Worm (Caenorhabditis elegans): Measurements from ENCODE around the gene lin-7.

Gene lin-7

DNA sequence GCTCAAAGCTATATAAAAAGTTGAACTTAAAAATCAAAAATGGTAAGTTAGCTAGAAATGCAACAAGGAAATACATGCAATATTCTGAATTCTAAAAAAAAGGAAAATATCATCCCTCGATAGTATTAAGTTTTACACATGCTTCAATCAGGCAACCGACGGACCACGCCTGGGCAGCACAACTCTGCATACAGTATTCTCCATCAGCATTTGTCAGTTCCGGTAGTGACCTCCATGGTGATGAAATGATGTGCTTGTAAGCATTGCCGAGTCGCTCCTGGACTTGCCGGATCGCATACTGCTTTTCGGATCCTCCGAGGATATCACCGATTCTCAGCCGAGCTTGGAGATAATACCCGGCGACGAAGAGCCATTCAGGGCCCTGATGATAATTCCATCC, 1.6 kb upstream of the lin-7 start (continued):
- TF ChIP-seq ccch-3 (GFP tag; optimal IDR thresholded peaks at IDR 0.05) (no peak), snpc-1.3 (tag; optimal IDR thresholded peaks at IDR 0.05; ENCODE audit: insufficient read depth) (no peak), Y56A3A.18 (GFP tag; IDR thresholded peaks at IDR 0.05) (no peak), rec-8 (tag; optimal IDR thresholded peaks at IDR 0.05) (no peak), C17E4.6 (GFP tag; IDR thresholded peaks at IDR 0.05) (no peak; the same call in 1 of the 2 replicates), ekl-4 (GFP tag; IDR thresholded peaks at IDR 0.05) (no peak), akir-1 (GFP tag; optimal IDR thresholded peaks at IDR 0.05) (no peak), B0336.3 (GFP tag; IDR thresholded peaks at IDR 0.05) (peak; percentile 87), zim-3 (tag; optimal IDR thresholded peaks at IDR 0.05) (peak; percentile 38), F49E8.2 (tag; optimal IDR thresholded peaks at IDR 0.05; ENCODE audit: insufficient read depth) (peak; percentile 75), lsy-27 (tag; optimal IDR thresholded peaks at IDR 0.05; ENCODE audit: borderline replicate concordance, insufficient read depth) (no peak), chd-7 (tag; optimal IDR thresholded peaks at IDR 0.05) (peak; percentile 63), ztf-28 (GFP tag; IDR thresholded peaks at IDR 0.05) (no peak), sdz-38 (tag; optimal IDR thresholded peaks at IDR 0.05) (no peak), rcor-1 (GFP tag; IDR thresholded peaks at IDR 0.05) (peak; percentile 55), atf-7 (tag; optimal IDR thresholded peaks at IDR 0.05) (peak; percentile 68), fkh-3 (tag; optimal IDR thresholded peaks at IDR 0.05) (no peak), ztf-25 (GFP tag; IDR thresholded peaks at IDR 0.05) (no peak), zfh-2 (GFP tag; conservative IDR thresholded peaks at IDR 0.05) (peak; percentile 6; the same call in 1 of the 2 replicates), dox-1 (GFP tag; IDR thresholded peaks at IDR 0.05) (no peak), pbrm-1 (GFP tag; IDR thresholded peaks at IDR 0.05) (0 out of 2 replicates have a peak, but pooled peaks have one; percentile 28), madf-3 (GFP tag; IDR thresholded peaks at IDR 0.05) (peak; percentile 78; the same call in 1 of the 2 replicates), snpc-4 (GFP tag; optimal IDR thresholded peaks at IDR 0.05) (no peak), snpc-4 (tag; optimal IDR thresholded peaks at IDR 0.05) (peak in 1 of 4 experiments; percentile 42), snpc-3.4 (tag; optimal IDR thresholded peaks at IDR 0.05) (no peak), madf-6 (GFP tag; IDR thresholded peaks at IDR 0.05) (peak; percentile 75), F10E7.11 (tag; optimal IDR thresholded peaks at IDR 0.05) (no peak), repo-1 (tag; optimal IDR thresholded peaks at IDR 0.05) (peak; percentile 71), lin-40 (tag; optimal IDR thresholded peaks at IDR 0.05) (no peak), F39B2.1 (GFP tag; IDR thresholded peaks at IDR 0.05) (no peak), B0019.2 (GFP tag; conservative IDR thresholded peaks at IDR 0.05) (no peak), him-1 (tag; optimal IDR thresholded peaks at IDR 0.05) (no peak), ceh-27 (GFP tag; optimal IDR thresholded peaks at IDR 0.05) (no peak), athp-1 (tag; optimal IDR thresholded peaks at IDR 0.05) (peak; percentile 53), F57C9.4 (tag; optimal IDR thresholded peaks at IDR 0.05) (peak; percentile 17), B0035.1 (tag; optimal IDR thresholded peaks at IDR 0.05) (no peak), egl-44 (GFP tag; IDR thresholded peaks at IDR 0.05) (0 out of 2 replicates have a peak, but pooled peaks have one; percentile 41), hrde-1 (tag; optimal IDR thresholded peaks at IDR 0.05; ENCODE audit: borderline replicate concordance) (peak; percentile 70), mes-4 (tag; optimal IDR thresholded peaks at IDR 0.05) (no peak), dpl-1 (GFP tag; optimal IDR thresholded peaks at IDR 0.05) (no peak), gei-17 (GFP tag; optimal IDR thresholded peaks at IDR 0.05) (no peak), pha-4 (tag; optimal IDR thresholded peaks at IDR 0.05) (no peak), ztf-26 (tag; optimal IDR thresholded peaks at IDR 0.05) (no peak), mcd-1 (GFP tag; IDR thresholded peaks at IDR 0.05) (peak; percentile 38; the same call in 1 of the 2 replicates), tbp1 (GFP tag; optimal IDR thresholded peaks at IDR 0.05) (peak; percentile 48), ZK185.1 (tag; optimal IDR thresholded peaks at IDR 0.05; ENCODE audit: poor library complexity, severe bottlenecking) (no peak), ceh-79 (tag; optimal IDR thresholded peaks at IDR 0.05) (no peak), F33H1.4 (GFP tag; IDR thresholded peaks at IDR 0.05) (no peak)
